Worm (Caenorhabditis elegans) whole organism, early embryonic: Measurements from ENCODE around the gene clec-57.

Experiments used
- aly-1 ChIP-seq: sonication (generic microtip); optimal IDR thresholded peaks from 2 replicates; lab custom pipeline; 2016; ENCODE audit warnings: missing genetic modification characterization, missing compliant biosample characterization
- ama-1 ChIP-seq: fragments of 150-350 bp; optimal IDR thresholded peaks from 2 replicates; lab custom pipeline; 2014
- ceh-13 ChIP-seq: fragments of 200-800 bp; sonication (Bioruptor generic); optimal IDR thresholded peaks from 2 replicates; lab custom pipeline; 2018; ENCODE audit warnings: mild to moderate bottlenecking, missing genetic modification characterization, missing compliant biosample characterization
- hnd-1 ChIP-seq: sonication (generic microtip); optimal IDR thresholded peaks from 2 replicates; lab custom pipeline; 2016; ENCODE audit warnings: missing genetic modification characterization, missing compliant biosample characterization

DNA sequence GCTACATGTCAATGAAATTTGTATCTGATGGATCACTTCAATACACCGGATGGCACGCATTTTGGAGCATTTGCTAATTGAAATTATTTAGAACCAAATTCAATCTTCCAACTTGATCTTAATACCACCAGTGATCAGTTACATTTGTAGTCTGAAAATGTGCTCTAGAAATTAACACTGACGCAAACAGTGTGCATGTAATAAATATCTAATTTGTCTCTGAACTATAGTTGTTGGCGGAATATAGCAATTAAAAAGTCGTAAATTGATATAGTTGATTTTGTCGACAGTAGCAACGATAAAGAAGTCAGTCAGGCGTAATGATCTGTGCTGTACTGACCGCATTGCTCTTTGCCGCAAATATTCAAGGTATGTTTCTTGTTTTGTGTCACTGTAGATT, 3.2 kb downstream of the clec-57 start, which contains the start of gene clec-227:
- TF ChIP-seq ama-1 (lab: Kevin White, UChicago) = no peak
- TF ChIP-seq hnd-1 (tag; lab: Kevin White, UChicago) = no peak
- TF ChIP-seq aly-1 (tag; lab: Kevin White, UChicago) = no peak
- TF ChIP-seq ceh-13 = no peak
